Worm (Caenorhabditis elegans): ENCODE results near the gene F28F9.2.

DNA sequence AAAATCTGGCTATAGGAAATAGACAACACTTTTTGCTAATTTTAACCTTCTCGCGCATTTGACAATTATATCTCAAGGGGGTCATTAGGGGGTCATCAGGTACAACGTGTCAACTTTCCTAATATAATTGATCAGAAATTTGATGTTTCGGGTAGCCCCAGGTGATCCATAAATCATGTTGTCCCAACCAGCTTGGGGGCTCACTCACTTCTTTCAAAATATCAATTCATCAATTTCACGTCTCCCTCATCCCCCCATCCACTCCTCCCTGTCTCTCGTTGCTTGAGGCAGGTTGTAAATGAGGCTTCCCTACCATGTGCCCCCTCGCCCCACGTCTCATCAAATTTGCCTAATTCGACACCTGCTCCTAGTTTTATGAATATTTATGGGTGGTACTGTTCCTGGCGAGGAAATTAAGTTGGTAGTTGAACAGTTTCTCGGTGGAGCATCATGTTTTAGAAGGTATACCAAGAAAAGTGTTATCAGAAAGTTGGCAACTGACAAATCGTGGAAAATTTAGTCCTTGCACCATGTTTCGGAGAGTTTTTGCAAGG lies 18.6 kb downstream of the F28F9.2 start:
- no peak for TF ChIP-seq nfya-1 (tag; optimal IDR thresholded peaks at IDR 0.05)
- no peak for TF ChIP-seq ceh-34 (tag; optimal IDR thresholded peaks at IDR 0.05)
- no peak for TF ChIP-seq nhr-11 (tag; optimal IDR thresholded peaks at IDR 0.05)
- no peak for TF ChIP-seq pqm-1 (tag; optimal IDR thresholded peaks at IDR 0.05)
- no peak for TF ChIP-seq ets-4 (tag; optimal IDR thresholded peaks at IDR 0.05)
- no peak for TF ChIP-seq fkh-10 (GFP tag; optimal IDR thresholded peaks at IDR 0.05)
- no peak for TF ChIP-seq ceh-30 (tag; optimal IDR thresholded peaks at IDR 0.05)
- no peak for TF ChIP-seq unc-86 (tag; optimal IDR thresholded peaks at IDR 0.05)

Measured in whole organism, late embryonic.